Worm (Caenorhabditis elegans): ENCODE measurements around the gene F17C11.26.

DNA sequence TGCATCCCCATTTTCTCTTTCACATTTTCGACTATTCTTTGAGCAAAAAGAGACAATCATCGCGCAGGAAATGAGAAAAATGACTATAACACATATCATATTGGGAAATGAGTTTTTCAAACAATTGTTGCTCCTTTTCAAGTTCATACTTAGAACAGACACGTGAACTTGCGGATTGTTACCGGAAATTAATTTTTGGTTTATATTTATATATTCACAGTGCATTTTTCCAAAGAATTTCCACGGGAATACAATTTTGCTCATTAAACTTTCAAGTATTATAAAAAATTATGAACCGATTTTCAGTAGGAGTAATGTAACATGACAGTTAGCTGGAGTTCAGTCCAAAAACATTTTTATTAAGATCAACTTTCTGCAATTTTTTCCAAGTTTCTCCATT is 18.0 kb upstream of the F17C11.26 start, which contains the start of gene F58B4.7:
- TF ChIP-seq nhr-237 (tag; optimal IDR thresholded peaks at IDR 0.05) (no peak), mep-1 (tag; optimal IDR thresholded peaks at IDR 0.05) (no peak), elt-3 (tag; optimal IDR thresholded peaks at IDR 0.05) (no peak), sptf-1 (tag; optimal IDR thresholded peaks at IDR 0.05) (no peak), lin-13 (tag; optimal IDR thresholded peaks at IDR 0.05) (no peak), ztf-11 (tag; optimal IDR thresholded peaks at IDR 0.05) (no peak)
